Fruit fly (Drosophila melanogaster) whole organism, adult: Measurements from ENCODE around the gene elgi.

Source experiments
- CG11617 ChIP-seq: fragments of 200-800 bp; sonication (Bioruptor generic); optimal IDR thresholded peaks from 2 replicates; lab custom pipeline; 2017; ENCODE audit warnings: mild to moderate bottlenecking, missing biosample characterization, missing genetic modification reagents, missing genetic modification characterization
- Clk ChIP-seq: fragments of 200-800 bp; sonication (Bioruptor generic); optimal IDR thresholded peaks from 2 replicates; lab custom pipeline; 2017; ENCODE audit warnings: missing biosample characterization, missing genetic modification characterization
- Hr96 ChIP-seq: fragments of 200-800 bp; sonication (Bioruptor generic); optimal IDR thresholded peaks from 2 replicates; lab custom pipeline; 2016; ENCODE audit warnings: missing biosample characterization, missing genetic modification characterization
- Mnt ChIP-seq: fragments of 200-800 bp; sonication (Bioruptor generic); optimal IDR thresholded peaks from 2 replicates; lab custom pipeline; 2016; ENCODE audit warnings: missing biosample characterization, mild to moderate bottlenecking, missing genetic modification characterization
- cnc ChIP-seq, 2 experiments: fragments of >200 bp; optimal IDR thresholded peaks; 2 replicates each; lab custom pipeline; 2017
- kay ChIP-seq: fragments of 200-800 bp; sonication (Bioruptor generic); peaks from one replicate; lab custom pipeline; 2016; ENCODE audit warnings: missing biosample characterization, missing genetic modification characterization, borderline replicate concordance
- ovo ChIP-seq: fragments of 200-800 bp; sonication (Bioruptor generic); optimal IDR thresholded peaks from 2 replicates; lab custom pipeline; 2016; ENCODE audit warnings: missing biosample characterization, missing genetic modification characterization
- toe ChIP-seq: fragments of 200-800 bp; sonication (Bioruptor generic); optimal IDR thresholded peaks from 2 replicates; lab custom pipeline; 2016; ENCODE audit warnings: missing biosample characterization, missing genetic modification characterization

- TF ChIP-seq kay (GFP tag; lab: Kevin White, UChicago) (no peak), ovo (GFP tag; lab: Kevin White, UChicago) (no peak), Clk (GFP tag; lab: Kevin White, UChicago) (no peak), Hr96 (GFP tag; lab: Kevin White, UChicago) (no peak), Mnt (GFP tag; lab: Kevin White, UChicago) (no peak), toe (no peak), cnc (optimal IDR thresholded peaks at IDR 0.05; lab: Kevin White, UChicago) (no peak), CG11617 (GFP tag; lab: Kevin White, UChicago) (no peak)
These were observed 3.4 kb upstream of the elgi start for dm6 chr3L:15952909-15953308.
